Fruit fly (Drosophila melanogaster): ENCODE measurements around the gene CG4619.

DNA sequence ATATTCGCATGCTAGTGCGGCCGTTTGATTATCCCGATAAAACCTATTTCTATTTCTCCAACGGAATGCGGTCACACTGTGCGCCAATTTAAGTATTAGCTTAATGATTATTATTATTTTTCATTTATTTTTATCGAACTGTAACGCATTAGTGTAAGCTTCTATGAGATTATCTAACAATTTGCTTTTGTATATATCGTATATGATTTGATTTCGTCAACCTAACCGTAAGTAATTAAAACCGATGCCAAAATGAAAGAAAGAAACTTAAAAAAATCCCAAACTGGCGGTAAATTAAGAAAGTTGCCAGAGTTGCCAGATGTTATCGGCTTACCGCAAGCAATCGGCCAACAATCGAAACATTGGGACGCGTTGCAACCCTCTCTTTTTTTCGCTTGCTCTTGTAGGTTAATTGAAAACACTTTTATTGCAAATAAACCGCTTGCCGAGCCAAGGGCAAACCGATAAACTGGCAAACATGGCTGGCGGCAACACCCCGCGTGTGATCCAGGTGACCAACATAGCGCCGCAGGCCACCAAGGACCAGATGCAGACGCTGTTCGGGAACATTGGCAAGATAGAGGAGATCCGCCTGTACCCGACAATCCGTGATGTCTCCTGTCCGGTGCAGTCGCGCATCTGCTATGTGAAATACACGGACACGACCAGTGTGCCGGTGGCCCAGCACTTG, 25.9 kb upstream of the CG4619 start, which contains the start of the genes Etl1 and Srp54:
- TF ChIP-seq CG17806 (tag; optimal IDR thresholded peaks at IDR 0.05) (no peak), Pif1A (GFP tag; optimal IDR thresholded peaks at IDR 0.05) (no peak), CG15710 (tag; optimal IDR thresholded peaks at IDR 0.05) (no peak), EcR (GFP tag; optimal IDR thresholded peaks at IDR 0.05) (no peak), CG13204 (GFP tag; optimal IDR thresholded peaks at IDR 0.05) (no peak), fd96Ca (GFP tag; IDR thresholded peaks at IDR 0.05) (no peak), CG34367 (tag; optimal IDR thresholded peaks at IDR 0.05) (no peak), Snoo (tag; optimal IDR thresholded peaks at IDR 0.05) (no peak), CG8301 (tag; optimal IDR thresholded peaks at IDR 0.05) (no peak), CG9948 (tag; optimal IDR thresholded peaks at IDR 0.05) (no peak), rn (GFP tag; IDR thresholded peaks at IDR 0.05) (no peak), gl (tag; optimal IDR thresholded peaks at IDR 0.05) (no peak), CG32121 (GFP tag; IDR thresholded peaks at IDR 0.05) (no peak)

Measured in whole organism, pupa.